Fruit fly (Drosophila melanogaster) whole organism, larva: Measurements from ENCODE around the gene CG13255.

Experiments used
- noc ChIP-seq: fragments of 200-800 bp; sonication (Bioruptor generic); optimal IDR thresholded peaks from 3 replicates; lab custom pipeline; 2019; ENCODE audit warnings: missing biosample characterization, mild to moderate bottlenecking, missing genetic modification characterization, moderate library complexity

CG13255 gene

DNA sequence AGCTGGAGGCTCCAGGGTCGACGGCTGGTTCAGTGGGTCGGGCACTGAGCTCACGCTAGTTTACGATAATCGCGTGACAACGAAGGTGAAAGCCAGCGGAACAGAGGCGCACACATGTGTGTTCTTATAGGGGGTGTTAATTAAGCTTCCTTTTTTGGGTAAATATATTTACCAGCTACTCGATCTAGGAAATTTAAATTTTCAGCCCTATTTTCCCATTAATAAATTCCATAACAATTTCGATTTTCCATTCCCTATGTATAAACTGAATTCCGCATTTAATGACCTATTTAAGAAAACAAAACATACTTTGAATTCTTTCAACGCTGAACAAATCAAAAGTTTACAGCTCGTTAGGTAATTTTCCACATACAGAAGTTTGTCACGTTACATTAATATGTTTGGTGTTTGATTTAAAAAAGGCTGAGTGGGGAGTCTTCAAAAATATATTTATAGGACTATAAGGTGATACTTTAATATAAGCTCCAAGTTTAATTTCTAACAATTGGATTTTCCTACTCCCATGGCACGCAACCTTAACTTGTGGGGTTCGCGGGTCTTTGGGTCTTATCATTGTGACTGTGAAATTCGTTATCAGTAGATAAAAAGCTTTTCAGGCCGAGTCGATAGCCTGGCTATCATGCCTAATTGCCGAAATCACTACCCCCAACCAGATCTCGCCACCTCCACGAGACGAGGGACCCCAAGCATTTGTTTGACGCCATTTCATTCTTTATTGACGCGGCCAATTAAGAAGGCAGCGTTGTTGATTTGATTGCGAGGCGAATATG is at the start of gene CG13255:
CG13255 (plus strand) TSS at position 449 of the 791 bp plus-strand sequence.
- TF ChIP-seq noc: peak; percentile 85

DNA sequence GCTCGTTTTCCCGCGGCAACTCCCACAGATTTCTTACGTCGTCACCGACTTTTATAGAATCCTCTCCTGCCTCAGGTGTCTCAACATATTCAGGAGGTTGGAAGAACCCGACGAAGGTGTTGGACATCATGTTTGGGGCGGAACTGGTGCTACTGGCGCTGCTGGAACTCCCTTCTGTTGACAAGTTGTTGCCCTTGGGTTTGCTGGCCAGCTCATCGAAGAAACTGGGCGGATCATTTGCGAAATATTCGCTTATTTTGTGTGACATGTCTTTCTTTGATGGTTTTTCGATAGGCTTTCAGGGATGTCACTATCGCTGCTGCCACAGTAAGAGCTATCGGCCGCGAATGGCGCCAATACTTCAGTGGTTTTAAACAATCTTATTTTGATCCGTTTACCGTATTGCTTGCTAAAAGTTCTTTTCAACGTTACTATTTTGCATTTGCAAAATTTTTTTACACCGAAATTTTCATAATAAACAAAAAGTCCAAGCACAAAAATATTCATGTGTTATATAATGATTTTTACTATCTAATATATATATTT is 49.4 kb upstream of the CG13255 start, which contains the start of gene CG11396:
CG11396 (minus strand) TSS at position 303 of the 546 bp plus-strand sequence.
- TF ChIP-seq noc: no peak

DNA sequence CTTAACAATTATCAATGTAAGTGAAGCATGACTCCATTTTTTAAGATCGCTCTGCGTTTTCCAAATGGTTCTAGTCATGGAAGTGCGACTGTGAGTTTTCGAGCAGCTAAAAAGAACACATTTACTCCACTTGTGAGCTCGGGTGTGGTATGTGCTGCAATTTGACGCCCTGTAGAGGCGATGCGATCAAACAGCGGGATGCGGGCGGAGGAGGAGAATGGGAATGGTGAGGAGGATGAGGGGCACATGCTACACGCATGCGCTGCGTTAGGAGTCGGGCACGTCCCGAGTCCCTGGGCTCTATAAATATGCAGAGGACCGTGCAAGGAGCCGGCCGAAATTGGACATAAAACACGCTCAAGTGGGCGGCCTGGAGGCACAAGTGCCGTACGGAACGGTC is 48.0 kb upstream of the CG13255 start:
- no peak for TF ChIP-seq noc

DNA sequence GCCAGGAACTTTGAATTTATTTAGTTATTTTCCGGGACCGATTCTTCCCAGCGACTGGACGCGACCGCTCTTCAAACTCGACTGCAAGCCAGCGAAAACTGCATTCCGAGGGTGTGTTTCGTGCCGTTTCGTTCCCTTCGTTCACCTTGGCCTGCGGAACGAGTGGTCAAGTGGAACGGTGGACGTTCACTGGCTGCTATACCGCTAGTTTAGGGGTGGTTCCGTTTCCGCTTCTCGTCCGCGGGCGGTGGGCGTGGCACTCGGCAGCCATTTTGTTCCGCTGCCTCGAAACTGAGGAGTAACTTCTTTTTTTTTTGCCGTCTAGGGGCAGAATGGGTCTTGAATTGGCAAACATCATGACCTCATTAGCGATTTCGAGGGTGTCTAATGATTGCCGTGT is 44.6 kb upstream of the CG13255 start, which contains the start of gene Six4:
Six4 (minus strand) TSS at position 85 of the 400 bp plus-strand sequence.
- no peak for TF ChIP-seq noc

DNA sequence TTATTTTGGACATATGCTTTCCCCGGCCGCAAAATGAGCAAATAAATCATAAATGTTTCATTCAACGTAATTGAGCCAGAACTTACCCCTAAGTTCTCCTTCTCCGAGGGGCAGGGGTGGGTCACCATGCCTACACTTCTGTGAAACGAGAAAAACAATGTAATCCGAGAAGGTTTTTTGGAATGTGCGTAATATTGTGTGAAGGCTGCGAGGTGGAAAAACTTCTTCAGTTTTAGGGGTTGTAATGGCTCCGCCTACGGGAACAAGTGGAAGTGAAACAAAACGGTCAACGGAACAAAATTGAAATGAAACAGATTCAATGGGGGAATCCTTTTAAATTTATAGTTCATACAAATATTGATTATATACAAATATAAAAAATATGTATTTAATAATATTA is 40.5 kb upstream of the CG13255 start:
- no peak for TF ChIP-seq noc

DNA sequence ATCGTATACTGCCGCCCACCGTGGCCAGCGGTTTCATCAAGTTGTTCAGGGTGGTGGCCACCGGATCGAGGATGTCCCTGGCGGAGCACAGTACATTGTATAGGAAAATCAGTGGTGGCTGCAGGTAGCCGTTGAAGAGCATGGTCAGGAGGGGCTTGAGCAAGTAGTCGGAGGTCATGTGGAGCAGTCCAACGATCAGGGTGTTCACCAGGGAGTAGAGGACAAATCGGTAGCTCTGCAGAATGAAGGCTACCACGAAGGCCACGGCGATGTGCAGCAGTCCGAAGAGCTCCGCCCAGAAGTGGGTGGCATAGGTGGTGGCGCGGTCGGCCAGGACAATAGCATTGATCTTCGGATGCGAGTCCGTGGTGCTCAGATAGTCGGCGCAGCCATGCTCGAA is 39.9 kb upstream of the CG13255 start:
- TF ChIP-seq noc: no peak

DNA sequence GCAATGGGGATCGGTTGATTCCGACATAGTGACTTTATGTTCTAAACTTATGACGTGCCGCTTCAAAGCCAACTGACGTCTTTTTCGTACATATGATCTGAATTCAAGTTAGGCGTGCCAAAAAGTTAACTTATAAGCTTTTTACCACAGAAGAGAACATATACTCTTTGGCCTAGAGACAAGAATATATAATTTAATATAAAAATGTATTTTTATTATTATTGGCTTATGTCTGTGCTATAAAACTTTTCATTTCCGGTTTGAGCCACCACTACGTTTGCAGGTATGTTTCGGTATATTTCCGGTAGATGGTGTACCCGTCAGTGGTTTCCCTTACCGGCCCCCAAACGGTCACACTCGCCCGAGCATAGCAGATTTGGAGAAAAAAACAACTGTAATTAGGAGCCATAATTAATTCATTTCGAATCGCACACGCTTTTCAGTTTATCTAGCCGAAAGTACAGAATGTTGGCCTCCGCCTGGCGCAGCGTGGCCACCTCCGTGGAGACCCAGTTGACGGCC is 38.9 kb upstream of the CG13255 start, which contains the start of the genes CG3698 and tzn:
CG3698 (minus strand) TSS at position 51 of the 522 bp plus-strand sequence.
tzn (plus strand) TSS at position 321 of the 522 bp plus-strand sequence.
- TF ChIP-seq noc: no peak

DNA sequence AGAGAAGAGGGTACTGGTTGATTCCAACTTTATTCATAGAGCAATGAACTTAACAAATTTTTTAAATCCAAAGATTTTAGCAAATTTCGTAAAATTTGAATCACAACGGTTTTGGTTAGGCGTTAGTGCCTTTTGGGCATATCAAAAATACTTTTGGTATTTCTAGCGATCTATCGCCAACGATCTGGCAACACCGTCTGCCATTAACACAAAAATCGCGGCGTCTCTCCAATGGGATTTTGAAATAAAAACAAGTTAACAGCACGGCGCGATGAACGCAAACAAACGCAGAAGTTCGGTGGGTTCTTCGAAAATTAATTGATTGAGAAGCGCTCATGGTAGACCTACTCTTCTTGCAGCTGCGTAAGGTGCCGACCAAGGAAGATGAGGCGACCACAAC is 37.1 kb upstream of the CG13255 start, which contains the start of gene Spc105R:
Spc105R (plus strand) TSS at position 203 of the 400 bp plus-strand sequence.
- no peak for TF ChIP-seq noc

DNA sequence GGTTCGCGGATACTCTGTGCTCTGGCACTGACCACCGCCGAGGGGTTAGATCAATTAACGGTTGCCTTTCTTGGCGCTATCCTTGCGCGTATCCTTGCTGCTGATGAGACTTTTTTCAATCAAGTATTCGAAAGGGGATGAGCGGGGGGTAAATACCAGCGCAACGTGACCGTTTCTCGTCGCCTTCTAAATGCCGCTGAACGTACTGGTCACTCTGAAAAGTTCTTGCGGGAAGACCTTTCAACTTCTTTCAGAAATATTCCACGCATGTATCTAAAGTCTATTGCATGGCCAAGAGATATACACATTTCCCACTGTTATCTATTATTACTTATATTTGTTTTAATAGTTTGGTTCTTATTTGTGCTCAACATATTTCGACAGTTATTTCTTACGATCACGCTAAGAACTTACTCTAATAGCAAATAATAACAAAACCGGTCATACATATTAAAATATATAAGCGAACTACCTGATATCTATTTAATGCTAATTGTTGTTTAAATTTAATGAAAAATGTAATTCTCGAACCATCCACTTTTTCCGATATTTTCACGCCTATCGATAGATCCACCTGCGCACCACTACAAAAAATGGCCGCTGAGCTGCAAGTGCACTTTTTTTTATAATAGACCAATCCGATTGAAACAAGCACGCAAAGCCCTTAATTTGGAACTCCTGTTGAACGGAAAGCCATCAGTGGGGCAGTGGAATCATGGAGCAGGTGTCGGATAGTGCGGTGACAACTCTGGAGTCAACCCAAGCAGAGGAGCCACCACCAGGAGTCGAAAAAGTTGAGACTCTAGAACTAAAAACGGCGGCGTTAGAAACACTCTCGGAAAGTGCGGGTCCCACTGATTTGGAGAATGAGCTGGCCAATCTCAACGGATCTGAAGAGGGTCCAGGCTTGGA is 27.9 kb upstream of the CG13255 start, which contains the start of the genes CG3634 and HIPP1:
CG3634 (minus strand) TSS at position 185 of the 912 bp plus-strand sequence.
HIPP1 (plus strand) TSS at position 582 of the 912 bp plus-strand sequence.
- no peak for TF ChIP-seq noc

DNA sequence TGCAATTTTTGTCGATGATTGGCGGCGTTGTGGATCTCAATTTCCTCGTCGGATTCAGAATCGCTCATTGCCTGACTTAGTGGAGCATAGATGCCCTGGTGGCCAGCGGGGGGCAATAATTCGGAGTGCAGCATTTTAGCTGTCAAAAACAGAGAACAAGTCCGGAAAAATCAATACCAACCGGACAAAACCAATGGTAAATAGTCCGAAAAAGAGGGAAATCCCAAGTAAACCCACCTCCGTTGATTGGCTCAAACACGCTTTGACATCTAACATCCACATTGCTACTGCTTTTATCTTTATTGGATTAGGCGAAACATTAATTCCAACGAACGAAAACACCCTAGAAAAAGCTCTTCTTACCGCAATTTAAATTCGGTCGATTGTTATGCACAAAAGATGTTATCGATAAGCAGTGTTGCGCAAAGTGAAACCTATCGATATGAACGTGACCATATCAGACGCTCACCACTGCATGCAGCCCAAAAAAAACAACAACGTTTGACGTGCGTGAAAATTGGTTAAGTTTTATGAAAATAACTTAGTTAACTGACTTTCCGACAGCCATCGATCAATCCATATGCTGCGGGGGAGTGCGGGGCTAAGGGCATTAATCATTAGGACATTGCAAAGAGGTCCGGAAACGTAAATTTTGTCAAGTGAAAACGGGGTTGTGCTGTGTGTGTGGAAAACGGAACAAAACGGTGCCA is 21.5 kb upstream of the CG13255 start, which contains the start of the genes CG3618 and Pka-R1:
CG3618 (minus strand) TSS at position 410 of the 710 bp plus-strand sequence.
Pka-R1 (plus strand) TSS at position 453 of the 710 bp plus-strand sequence.
- TF ChIP-seq noc: no peak

DNA sequence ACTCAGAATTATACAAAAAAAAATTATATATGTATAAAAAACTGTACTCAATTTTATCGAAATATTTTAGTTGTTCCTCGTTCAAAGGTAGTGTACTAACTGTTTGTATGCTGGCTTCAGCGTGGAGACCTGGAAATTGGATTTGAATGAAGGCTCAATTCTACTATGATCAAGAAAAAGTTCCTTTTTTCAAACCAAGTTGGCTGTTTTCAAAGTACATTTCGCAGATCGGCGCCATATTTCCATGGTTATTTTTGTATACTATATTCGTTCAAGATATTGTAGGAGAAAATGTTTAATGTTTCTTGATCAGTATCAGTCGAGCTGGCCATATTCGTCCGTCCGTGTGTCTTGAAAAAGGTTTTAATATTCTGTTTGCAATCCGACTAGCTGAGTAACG is 19.4 kb upstream of the CG13255 start, which contains the start of gene Mst77F:
Mst77F (minus strand) TSS at position 101 of the 400 bp plus-strand sequence.
- TF ChIP-seq noc: no peak

DNA sequence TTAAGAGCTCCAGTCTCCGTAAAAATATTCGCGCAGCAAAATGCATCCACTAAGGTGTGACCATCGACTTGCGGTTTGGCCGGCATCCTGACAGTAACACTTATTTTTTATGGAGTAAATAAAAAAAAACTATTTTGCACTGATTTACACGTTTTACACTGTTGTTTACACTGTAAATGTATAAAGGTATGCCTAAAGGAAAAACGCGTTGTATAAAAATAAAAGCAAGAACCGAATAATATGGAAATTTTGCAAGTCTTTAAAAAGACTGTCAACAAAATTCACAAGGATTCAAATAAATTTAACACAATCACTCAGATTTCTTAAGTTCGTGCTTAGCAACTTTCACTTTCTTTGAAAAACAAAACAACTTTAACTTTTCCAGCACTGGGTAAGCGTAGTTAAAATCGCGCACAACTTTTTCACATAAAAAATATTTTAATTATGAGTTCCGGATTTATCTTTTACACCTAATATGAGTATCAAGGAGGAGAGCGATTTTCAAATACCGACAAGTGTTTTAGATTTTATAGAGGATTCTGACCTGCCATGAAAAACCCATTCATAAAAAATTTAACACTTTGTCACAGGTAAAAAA is 14.0 kb upstream of the CG13255 start:
- no peak for TF ChIP-seq noc

DNA sequence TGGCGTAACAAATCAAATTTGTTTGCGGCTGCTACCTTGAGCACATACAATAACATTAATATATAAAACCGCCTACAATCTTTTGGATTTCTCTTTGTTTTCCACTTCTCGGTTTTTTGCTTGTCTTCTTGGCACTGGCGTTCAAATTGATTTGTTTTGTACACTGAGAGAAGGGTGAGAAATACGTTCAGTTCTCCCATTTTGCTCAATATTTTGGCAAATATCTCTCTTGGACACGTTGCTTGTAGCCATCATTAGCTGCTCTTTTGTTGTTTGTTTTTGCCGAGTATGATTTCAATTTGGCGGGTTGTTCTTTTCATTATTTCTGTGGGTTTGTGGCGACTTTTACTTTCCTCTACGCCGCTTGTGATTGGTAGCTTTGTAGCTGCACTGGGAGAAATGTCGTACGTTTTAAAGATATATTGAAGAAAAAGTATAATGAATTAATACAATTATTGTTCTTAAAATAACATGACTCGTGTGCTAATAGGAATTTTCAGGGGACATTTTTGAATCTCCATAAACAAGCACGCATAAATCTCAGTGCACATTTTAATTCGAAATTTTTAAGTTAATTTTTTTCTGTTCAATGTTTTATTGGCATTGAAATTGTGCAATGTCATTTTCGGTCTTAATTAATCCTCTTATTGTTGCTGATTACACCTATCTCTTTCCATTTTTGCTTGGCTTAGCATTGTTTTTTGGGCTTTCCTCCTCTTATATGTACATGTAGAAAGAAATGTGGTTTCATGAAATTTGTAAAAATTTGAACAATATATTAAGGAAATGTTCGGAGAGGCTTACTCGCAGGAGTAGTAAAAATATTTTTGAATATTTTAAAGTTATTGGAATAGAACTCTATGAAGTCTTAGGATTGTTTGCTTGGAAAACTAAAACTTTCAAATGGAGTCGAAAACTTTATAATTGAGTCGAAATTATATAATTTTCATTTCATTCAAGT is 10.1 kb upstream of the CG13255 start:
- TF ChIP-seq noc: peak; percentile 43

DNA sequence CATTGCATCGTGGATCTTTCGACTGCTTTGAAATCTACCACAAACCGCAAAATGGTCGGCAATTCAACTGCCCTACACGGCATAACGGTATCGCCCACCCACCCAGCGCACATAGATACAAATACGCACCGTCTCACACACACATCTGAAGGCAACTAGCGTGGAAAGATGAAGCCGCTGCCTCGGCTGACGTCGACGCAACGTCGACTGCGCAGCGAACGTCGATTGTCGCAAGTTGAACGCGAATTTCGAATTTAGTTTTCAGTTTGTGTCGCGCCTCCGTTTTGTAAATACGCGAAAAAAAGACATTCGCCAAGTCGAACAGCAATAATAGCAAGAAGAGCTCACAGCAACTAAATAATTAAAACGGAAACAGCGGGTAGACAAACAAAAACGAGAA is 9.3 kb upstream of the CG13255 start:
- TF ChIP-seq noc: no peak
